Fruit fly (Drosophila melanogaster) whole organism, embryonic: ENCODE results near the gene CG15221.

Experiments
- ATbp ChIP-seq: fragments of 200-800 bp; sonication (Bioruptor generic); optimal IDR thresholded peaks from 2 replicates; lab custom pipeline; 2017; ENCODE audit warnings: missing biosample characterization, mild to moderate bottlenecking, missing genetic modification characterization, missing genetic modification reagents
- Asciz ChIP-seq: fragments of 200-800 bp; sonication (Bioruptor generic); optimal IDR thresholded peaks from 2 replicates; lab custom pipeline; 2017; ENCODE audit warnings: missing biosample characterization, mild to moderate bottlenecking, missing genetic modification characterization, missing genetic modification reagents
- B-H2 ChIP-seq: fragments of 200-800 bp; sonication (Bioruptor generic); optimal IDR thresholded peaks from 2 replicates; lab custom pipeline; 2018; ENCODE audit warnings: missing biosample characterization, mild to moderate bottlenecking, missing genetic modification characterization
- CG10431 ChIP-seq: fragments of 200-800 bp; sonication (Bioruptor generic); optimal IDR thresholded peaks from 3 replicates; lab custom pipeline; 2018; ENCODE audit warnings: missing biosample characterization, mild to moderate bottlenecking, missing genetic modification characterization
- CG11093 ChIP-seq: fragments of 200-800 bp; sonication (Bioruptor generic); IDR thresholded peaks from 3 replicates; pipeline ENCODE4 v1.3.6; 2022; ENCODE audit warnings: missing biosample characterization, missing genetic modification characterization
- CG12391 ChIP-seq: fragments of 200-800 bp; sonication (Bioruptor generic); optimal IDR thresholded peaks from 3 replicates; lab custom pipeline; 2018; ENCODE audit warnings: missing biosample characterization, mild to moderate bottlenecking, missing genetic modification characterization, moderate library complexity
- CG15601 ChIP-seq: fragments of 200-800 bp; sonication (Bioruptor generic); optimal IDR thresholded peaks from 3 replicates; lab custom pipeline; 2019; ENCODE audit warnings: missing biosample characterization, mild to moderate bottlenecking, missing genetic modification characterization, moderate library complexity
- CG2116 ChIP-seq: fragments of 200-800 bp; sonication (Bioruptor generic); optimal IDR thresholded peaks from 3 replicates; lab custom pipeline; 2018; ENCODE audit warnings: missing biosample characterization, mild to moderate bottlenecking, missing genetic modification characterization
- CG4854 ChIP-seq: fragments of 200-800 bp; sonication (Bioruptor generic); optimal IDR thresholded peaks from 2 replicates; lab custom pipeline; 2016; ENCODE audit warnings: missing biosample characterization, missing genetic modification characterization, inconsistent platforms
- CG7357 ChIP-seq: fragments of 200-800 bp; sonication (Bioruptor generic); IDR thresholded peaks from 3 replicates; pipeline ENCODE4 v1.3.6; 2022; ENCODE audit warnings: missing biosample characterization, missing genetic modification characterization
- CG9215 ChIP-seq: fragments of 200-800 bp; sonication (Bioruptor generic); IDR thresholded peaks from 2 replicates; pipeline ENCODE4 v1.3.6; 2022; ENCODE audit warnings: missing biosample characterization, missing genetic modification characterization
- CrebB ChIP-seq: fragments of 200-800 bp; sonication (Bioruptor generic); optimal IDR thresholded peaks from 3 replicates; lab custom pipeline; 2018; ENCODE audit warnings: missing biosample characterization, mild to moderate bottlenecking, missing genetic modification characterization
- D19A ChIP-seq: fragments of 200-800 bp; optimal IDR thresholded peaks from 3 replicates; lab custom pipeline; 2019; ENCODE audit warnings: missing biosample characterization, mild to moderate bottlenecking, missing genetic modification characterization, moderate library complexity
- D19B ChIP-seq: fragments of 200-800 bp; sonication (Bioruptor generic); optimal IDR thresholded peaks from 2 replicates; lab custom pipeline; 2017; ENCODE audit warnings: missing biosample characterization, mild to moderate bottlenecking, missing genetic modification characterization
- Ets65A ChIP-seq: fragments of 200-800 bp; sonication (Bioruptor generic); peaks from one replicate; lab custom pipeline; 2016; ENCODE audit warnings: missing biosample characterization, missing genetic modification characterization
- Gug ChIP-seq: fragments of 200-800 bp; sonication (Bioruptor generic); IDR thresholded peaks from 4 replicates; pipeline ENCODE4 v1.3.6; 2022; ENCODE audit warnings: missing biosample characterization, missing genetic modification characterization
- HLH4C ChIP-seq: fragments of 200-800 bp; sonication (Bioruptor generic); IDR thresholded peaks from 3 replicates; pipeline ENCODE4 v1.3.6; 2022; ENCODE audit warnings: missing biosample characterization, missing genetic modification characterization; ENCODE audit not compliant: partially characterized antibody
- HLHmδ ChIP-seq: fragments of 200-800 bp; sonication (Bioruptor generic); optimal IDR thresholded peaks from 2 replicates; lab custom pipeline; 2018; ENCODE audit warnings: missing biosample characterization, mild to moderate bottlenecking, missing genetic modification characterization, moderate library complexity
- Kr ChIP-seq: fragments of 200-800 bp; sonication (Bioruptor generic); optimal IDR thresholded peaks from 2 replicates; lab custom pipeline; 2017; ENCODE audit warnings: missing biosample characterization, mild to moderate bottlenecking, missing genetic modification characterization
- Lhr ChIP-seq: fragments of 200-800 bp; sonication (Bioruptor generic); optimal IDR thresholded peaks from 3 replicates; lab custom pipeline; 2017; ENCODE audit warnings: mild to moderate bottlenecking, missing biosample characterization, missing genetic modification reagents, missing genetic modification characterization
- Nf-YA ChIP-seq: fragments of 200-800 bp; sonication (Bioruptor generic); IDR thresholded peaks from 2 replicates; pipeline ENCODE4 v1.3.6; 2022; ENCODE audit warnings: missing biosample characterization, missing genetic modification characterization
- Opbp ChIP-seq: fragments of 200-800 bp; sonication (Bioruptor generic); IDR thresholded peaks from 3 replicates; pipeline ENCODE4 v1.3.6; 2022; ENCODE audit warnings: missing biosample characterization, missing genetic modification characterization; ENCODE audit not compliant: partially characterized antibody
- Poxn ChIP-seq: fragments of 200-800 bp; sonication (Bioruptor generic); IDR thresholded peaks from 2 replicates; pipeline ENCODE4 v1.3.6; 2022; ENCODE audit warnings: missing biosample characterization, missing genetic modification characterization
- Rx ChIP-seq: fragments of 200-800 bp; sonication (Bioruptor generic); IDR thresholded peaks from 2 replicates; pipeline ENCODE4 v1.3.6; 2022; ENCODE audit warnings: missing biosample characterization, missing genetic modification characterization
- al ChIP-seq: fragments of 200-800 bp; sonication (Bioruptor generic); IDR thresholded peaks from 2 replicates; pipeline ENCODE4 v1.3.6; 2022; ENCODE audit warnings: missing biosample characterization, missing genetic modification characterization
- ash1 ChIP-seq: fragments of 200-800 bp; sonication (Bioruptor generic); optimal IDR thresholded peaks from 2 replicates; lab custom pipeline; 2018; ENCODE audit warnings: missing biosample characterization, mild to moderate bottlenecking, missing genetic modification characterization
- ci ChIP-seq: fragments of 200-800 bp; sonication (Bioruptor generic); IDR thresholded peaks from 3 replicates; pipeline ENCODE4 v1.3.6; 2022; ENCODE audit warnings: missing biosample characterization, missing genetic modification characterization
- dan ChIP-seq: fragments of 200-800 bp; sonication (Bioruptor generic); IDR thresholded peaks from 2 replicates; pipeline ENCODE4 v1.3.6; 2022; ENCODE audit warnings: missing biosample characterization, missing genetic modification characterization
- danr ChIP-seq: fragments of 200-800 bp; sonication (Bioruptor generic); IDR thresholded peaks from 2 replicates; pipeline ENCODE4 v1.3.6; 2022; ENCODE audit warnings: missing biosample characterization, missing genetic modification characterization
- dmrt99B ChIP-seq: fragments of 200-800 bp; sonication (Bioruptor generic); optimal IDR thresholded peaks from 2 replicates; lab custom pipeline; 2018; ENCODE audit warnings: missing biosample characterization, mild to moderate bottlenecking, missing genetic modification characterization, moderate library complexity
- fd102C ChIP-seq: fragments of 200-800 bp; sonication (Bioruptor generic); optimal IDR thresholded peaks from 2 replicates; lab custom pipeline; 2018; ENCODE audit warnings: missing biosample characterization, mild to moderate bottlenecking, missing genetic modification characterization, moderate library complexity
- gce ChIP-seq: fragments of 200-800 bp; sonication (Bioruptor generic); IDR thresholded peaks from 3 replicates; pipeline ENCODE4 v1.3.6; 2022; ENCODE audit warnings: missing biosample characterization, missing genetic modification characterization
- gcm ChIP-seq: fragments of 200-800 bp; sonication (Bioruptor generic); optimal IDR thresholded peaks from 2 replicates; lab custom pipeline; 2019; ENCODE audit warnings: missing biosample characterization, mild to moderate bottlenecking, missing genetic modification characterization, moderate library complexity
- gcm2 ChIP-seq: fragments of 200-800 bp; sonication (Bioruptor generic); optimal IDR thresholded peaks from 2 replicates; lab custom pipeline; 2016; ENCODE audit warnings: missing biosample characterization, missing genetic modification characterization
- gsb-n ChIP-seq: fragments of 200-800 bp; sonication (Bioruptor generic); optimal IDR thresholded peaks from 3 replicates; lab custom pipeline; 2018; ENCODE audit warnings: missing biosample characterization, mild to moderate bottlenecking, missing genetic modification characterization
- insv ChIP-seq, 2 experiments: fragments of 200-800 bp; sonication (Bioruptor generic); optimal IDR thresholded peaks; 3 replicates each; lab custom pipeline; 2016 to 2018; ENCODE audit warnings: missing biosample characterization in 2 of 2, missing genetic modification characterization in 2 of 2
- klu ChIP-seq: fragments of 200-800 bp; sonication (Bioruptor generic); IDR thresholded peaks from 2 replicates; pipeline ENCODE4 v1.3.6; 2022; ENCODE audit warnings: missing biosample characterization, missing genetic modification characterization
- mld ChIP-seq: fragments of 200-800 bp; sonication (Bioruptor generic); IDR thresholded peaks from 3 replicates; pipeline ENCODE4 v1.3.6; 2022; ENCODE audit warnings: missing biosample characterization, missing genetic modification characterization; ENCODE audit not compliant: partially characterized antibody
- nerfin-1 ChIP-seq: fragments of 200-800 bp; sonication (Bioruptor generic); optimal IDR thresholded peaks from 3 replicates; lab custom pipeline; 2019; ENCODE audit warnings: missing biosample characterization, mild to moderate bottlenecking, missing genetic modification characterization, moderate library complexity
- nerfin-2 ChIP-seq: fragments of 200-800 bp; sonication (Bioruptor generic); IDR thresholded peaks from 2 replicates; pipeline ENCODE4 v1.3.6; 2022; ENCODE audit warnings: missing biosample characterization, missing genetic modification characterization; ENCODE audit not compliant: partially characterized antibody
- pb ChIP-seq: fragments of 200-800 bp; sonication (Bioruptor generic); optimal IDR thresholded peaks from 3 replicates; lab custom pipeline; 2016; ENCODE audit warnings: missing biosample characterization, missing genetic modification characterization
- pnt ChIP-seq: fragments of 200-800 bp; sonication (Bioruptor generic); optimal IDR thresholded peaks from 3 replicates; lab custom pipeline; 2016; ENCODE audit warnings: missing biosample characterization, missing genetic modification characterization
- sc ChIP-seq, 3 experiments: fragments of >200 bp in 2 of 3; fragments of 200-800 bp in 1 of 3; sonication (Bioruptor generic) in 1 of 3; optimal IDR thresholded peaks; 2 replicates in 2 of 3; 3 replicates in 1 of 3; lab custom pipeline; 2017; ENCODE audit warnings: mild to moderate bottlenecking in 1 of 3, missing biosample characterization in 1 of 3, missing genetic modification characterization in 1 of 3, missing genetic modification reagents in 1 of 3
- stc ChIP-seq: fragments of 200-800 bp; sonication (Bioruptor generic); IDR thresholded peaks from 2 replicates; pipeline ENCODE4 v1.3.6; 2022; ENCODE audit warnings: missing biosample characterization, missing genetic modification characterization
- tap ChIP-seq: fragments of 200-800 bp; optimal IDR thresholded peaks from 3 replicates; lab custom pipeline; 2019; ENCODE audit warnings: missing biosample characterization, mild to moderate bottlenecking, missing genetic modification characterization, moderate library complexity
- trem ChIP-seq: fragments of 200-800 bp; optimal IDR thresholded peaks from 3 replicates; lab custom pipeline; 2019; ENCODE audit warnings: missing biosample characterization, mild to moderate bottlenecking, missing genetic modification characterization, moderate library complexity
- unc-4 ChIP-seq: fragments of 200-800 bp; sonication (Bioruptor generic); IDR thresholded peaks from 2 replicates; pipeline ENCODE4 v1.3.6; 2022; ENCODE audit warnings: missing biosample characterization, missing genetic modification characterization; ENCODE audit not compliant: partially characterized antibody
- unpg ChIP-seq: fragments of 200-800 bp; sonication (Bioruptor generic); optimal IDR thresholded peaks from 3 replicates; lab custom pipeline; 2018; ENCODE audit warnings: missing biosample characterization, mild to moderate bottlenecking, missing genetic modification characterization, moderate library complexity
- vnd ChIP-seq: fragments of 200-800 bp; sonication (Bioruptor generic); IDR thresholded peaks from 3 replicates; pipeline ENCODE4 v1.3.6; 2022; ENCODE audit warnings: missing biosample characterization, missing genetic modification characterization; ENCODE audit not compliant: partially characterized antibody
- yki ChIP-seq: fragments of >200 bp; optimal IDR thresholded peaks from 3 replicates; lab custom pipeline; 2018

Gene CG15221

dm6 chrX:11716731-11717326 is 7.2 kb upstream of the CG15221 start, which contains the start of gene prtp (continued):
- TF ChIP-seq stc (GFP tag; lab: Robert Waterston, UW): no peak
- TF ChIP-seq B-H2 (GFP tag; lab: Kevin White, UChicago): no peak
- TF ChIP-seq HLH4C (GFP tag; lab: Robert Waterston, UW): peak; percentile 56; the same call in 2 of the 3 replicates
- TF ChIP-seq gsb-n: peak; percentile 27
- TF ChIP-seq CrebB: no peak
- TF ChIP-seq CG7357 (GFP tag; lab: Robert Waterston, UW): no peak
- peak; percentile 25 for TF ChIP-seq CG15601
- peak; percentile 61; the same call in 1 of the 2 replicates for TF ChIP-seq unc-4 (GFP tag; lab: Robert Waterston, UW)
- 0 out of 3 replicates have a peak, but pooled peaks have one; percentile 21 for TF ChIP-seq mld (GFP tag; lab: Robert Waterston, UW)
- no peak for TF ChIP-seq Ets65A (GFP tag; lab: Kevin White, UChicago)
- peak; percentile 19; the same call in 1 of the 2 replicates for TF ChIP-seq nerfin-2 (GFP tag; lab: Robert Waterston, UW)
- no peak for TF ChIP-seq Rx (GFP tag; lab: Robert Waterston, UW)
- no peak for TF ChIP-seq gcm (GFP tag; lab: Kevin White, UChicago)
- TF ChIP-seq Opbp (GFP tag; lab: Robert Waterston, UW): no peak
- no peak for TF ChIP-seq pb (GFP tag; lab: Kevin White, UChicago)
- no peak for TF ChIP-seq danr (GFP tag; lab: Robert Waterston, UW)
- no peak for TF ChIP-seq Gug
- no peak for TF ChIP-seq klu (GFP tag; lab: Robert Waterston, UW)
- TF ChIP-seq unpg: peak; percentile 16
- TF ChIP-seq dan: no peak
- no peak for TF ChIP-seq tap
- no peak for TF ChIP-seq ATbp (GFP tag; lab: Kevin White, UChicago)
- TF ChIP-seq nerfin-1: no peak
- TF ChIP-seq al (GFP tag; lab: Robert Waterston, UW): no peak
- TF ChIP-seq dmrt99B (tag; lab: Kevin White, UChicago): no peak
- no peak for TF ChIP-seq D19B
- TF ChIP-seq CG10431 (GFP tag; lab: Kevin White, UChicago): no peak
- TF ChIP-seq sc (optimal IDR thresholded peaks at IDR 0.05; lab: Kevin White, UChicago): no peak
- TF ChIP-seq sc (GFP tag; optimal IDR thresholded peaks at IDR 0.05; lab: Kevin White, UChicago): no peak
- no peak for TF ChIP-seq yki (lab: Kevin White, UChicago)
- no peak for TF ChIP-seq D19A (tag; lab: Kevin White, UChicago)
- TF ChIP-seq vnd (GFP tag; lab: Robert Waterston, UW): no peak
- TF ChIP-seq Poxn (GFP tag; lab: Robert Waterston, UW): no peak
- TF ChIP-seq gcm2 (GFP tag; lab: Kevin White, UChicago): no peak
- no peak for TF ChIP-seq Nf-YA (GFP tag; lab: Robert Waterston, UW)
- TF ChIP-seq Lhr (GFP tag; lab: Kevin White, UChicago): peak; percentile 42
- TF ChIP-seq CG12391 (tag; lab: Kevin White, UChicago): peak; percentile 71
- no peak for TF ChIP-seq Kr (GFP tag; lab: Kevin White, UChicago)
- no peak for TF ChIP-seq ash1
- TF ChIP-seq CG2116 (GFP tag; lab: Kevin White, UChicago): peak; percentile 92
- TF ChIP-seq trem: peak; percentile 53
- no peak for TF ChIP-seq insv (GFP tag; optimal IDR thresholded peaks at IDR 0.05; lab: Kevin White, UChicago)
- no peak for TF ChIP-seq gce (GFP tag; lab: Robert Waterston, UW)
- peak; percentile 3 for TF ChIP-seq Asciz
- TF ChIP-seq HLHmδ (GFP tag; lab: Kevin White, UChicago): no peak
- peak; percentile 40; the same call in 2 of the 3 replicates for TF ChIP-seq ci (GFP tag; lab: Robert Waterston, UW)
- no peak for TF ChIP-seq CG9215 (GFP tag; lab: Robert Waterston, UW)
- TF ChIP-seq fd102C: no peak
- no peak for TF ChIP-seq pnt (GFP tag; lab: Kevin White, UChicago)
- TF ChIP-seq CG4854: no peak
- no peak for TF ChIP-seq CG11093 (GFP tag; lab: Robert Waterston, UW)
